Worm (Caenorhabditis elegans): ENCODE measurements around the gene F12A10.6.

DNA sequence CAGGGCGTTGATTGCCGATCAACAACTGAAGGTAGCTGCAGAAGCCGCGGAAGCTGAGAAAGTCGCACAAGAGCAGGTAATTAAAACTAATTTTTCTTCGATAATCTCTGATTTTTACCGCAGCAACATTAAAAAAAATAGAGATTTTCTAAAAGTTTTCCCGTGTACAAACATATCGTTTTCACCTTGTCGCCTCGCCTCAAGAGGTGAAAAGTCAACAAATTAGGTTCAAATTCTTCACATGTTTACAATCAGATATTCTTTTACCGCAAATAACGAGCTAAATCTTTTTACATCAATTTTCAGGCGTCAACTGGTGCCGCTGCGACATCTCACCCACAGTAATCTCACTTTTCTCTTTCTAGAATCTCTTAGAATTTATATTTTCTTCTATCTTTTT is 19.4 kb downstream of the F12A10.6 start, which contains the start of gene ilcr-2:
- TF ChIP-seq nhr-237 (tag; optimal IDR thresholded peaks at IDR 0.05): no peak
- TF ChIP-seq unc-39 (tag; optimal IDR thresholded peaks at IDR 0.05): no peak
- no peak for TF ChIP-seq nhr-11 (tag; optimal IDR thresholded peaks at IDR 0.05)
- TF ChIP-seq ceh-82 (tag; optimal IDR thresholded peaks at IDR 0.05): no peak
- TF ChIP-seq ama-1 (optimal IDR thresholded peaks at IDR 0.05): no peak
- no peak for TF ChIP-seq elt-1 (tag; optimal IDR thresholded peaks at IDR 0.05)
- TF ChIP-seq nhr-76 (tag; optimal IDR thresholded peaks at IDR 0.05): no peak
- no peak for TF ChIP-seq mdl-1 (tag; optimal IDR thresholded peaks at IDR 0.05)
- no peak for TF ChIP-seq lin-15B (tag; optimal IDR thresholded peaks at IDR 0.05)
- no peak for TF ChIP-seq unc-62 (GFP tag; optimal IDR thresholded peaks at IDR 0.05)
- no peak for TF ChIP-seq ztf-4 (tag; optimal IDR thresholded peaks at IDR 0.05)

Measured in whole organism, L3 larva.